Worm (Caenorhabditis elegans) whole organism, young adult: Measurements from ENCODE around the gene alg-2.
A peak's percentile ranks its signal among the peaks of the same experiment; 100 is the strongest.

Experiments used
- B0019.2 ChIP-seq: fragments of 200-800 bp; sonication (Bioruptor generic); conservative IDR thresholded peaks from 2 replicates; pipeline ENCODE4 v1.3.6; 2022; ENCODE audit warnings: missing genetic modification reagents, missing genetic modification characterization, missing compliant biosample characterization
- C06A6.2 ChIP-seq: fragments of 200-800 bp; sonication (Bioruptor generic); conservative IDR thresholded peaks from 2 replicates; pipeline ENCODE4 v1.3.6; 2022; ENCODE audit warnings: missing genetic modification characterization, missing compliant biosample characterization
- F10E7.11 ChIP-seq: sonication (generic microtip); optimal IDR thresholded peaks from 2 replicates; lab custom pipeline; 2017; ENCODE audit warnings: mild to moderate bottlenecking, missing genetic modification characterization, moderate library complexity, missing compliant biosample characterization
- F33H1.4 ChIP-seq: fragments of 200-800 bp; sonication (Bioruptor generic); IDR thresholded peaks from 2 replicates; pipeline ENCODE4 v1.3.6; 2022; ENCODE audit warnings: missing genetic modification reagents, missing genetic modification characterization, missing compliant biosample characterization
- F49E8.2 ChIP-seq: sonication (generic microtip); optimal IDR thresholded peaks from 3 replicates; lab custom pipeline; 2017; ENCODE audit warnings: missing genetic modification characterization, mild to moderate bottlenecking, missing compliant biosample characterization, antibody characterized with exemption, moderate library complexity; ENCODE audit not compliant: insufficient read depth
- Y53F4B.3 ChIP-seq: fragments of 200-800 bp; sonication (Bioruptor generic); IDR thresholded peaks from 2 replicates; pipeline ENCODE4 v1.3.6; 2022; ENCODE audit warnings: missing genetic modification reagents, missing genetic modification characterization, missing compliant biosample characterization
- Y67H2A.10 ChIP-seq: fragments of 200-800 bp; sonication (Bioruptor generic); conservative IDR thresholded peaks from 2 replicates; pipeline ENCODE4 v1.3.6; 2022; ENCODE audit warnings: missing genetic modification reagents, missing genetic modification characterization, missing compliant biosample characterization
- ZK185.1 ChIP-seq: sonication (generic microtip); optimal IDR thresholded peaks from 2 replicates; lab custom pipeline; 2016; ENCODE audit warnings: mild to moderate bottlenecking, missing genetic modification characterization, missing compliant biosample characterization; ENCODE audit not compliant: poor library complexity, severe bottlenecking
- akir-1 ChIP-seq: fragments of 200-800 bp; sonication (Bioruptor generic); optimal IDR thresholded peaks from 2 replicates; lab custom pipeline; 2018; ENCODE audit warnings: mild to moderate bottlenecking, missing genetic modification characterization, moderate library complexity, missing compliant biosample characterization
- attf-3 ChIP-seq: fragments of 200-800 bp; sonication (Bioruptor generic); conservative IDR thresholded peaks from 2 replicates; pipeline ENCODE4 v1.3.6; 2022; ENCODE audit warnings: missing genetic modification reagents, missing genetic modification characterization, missing compliant biosample characterization
- cebp-1 ChIP-seq, 2 experiments: fragments of 200-800 bp in 1 of 2; sonication (Bioruptor generic) in 1 of 2; sonication (generic microtip) in 1 of 2; IDR thresholded peaks in 1 of 2; optimal IDR thresholded peaks in 1 of 2; 2 replicates each; pipeline versions ENCODE4 v1.3.6 to Lab custom; 2017 to 2022; ENCODE audit warnings: missing compliant biosample characterization in 2 of 2, missing genetic modification characterization in 2 of 2, mild to moderate bottlenecking in 1 of 2, missing genetic modification reagents in 1 of 2, moderate library complexity in 1 of 2
- ceh-100 ChIP-seq: fragments of 200-800 bp; sonication (Bioruptor generic); IDR thresholded peaks from 2 replicates; pipeline ENCODE4 v1.3.6; 2022; ENCODE audit warnings: missing genetic modification reagents, missing genetic modification characterization, missing compliant biosample characterization
- ceh-91 ChIP-seq: fragments of 200-800 bp; sonication (Bioruptor generic); IDR thresholded peaks from 2 replicates; pipeline ENCODE4 v1.3.6; 2022; ENCODE audit warnings: missing genetic modification reagents, missing genetic modification characterization, missing compliant biosample characterization
- chd-7 ChIP-seq: sonication (generic microtip); optimal IDR thresholded peaks from 2 replicates; lab custom pipeline; 2016; ENCODE audit warnings: mild to moderate bottlenecking, missing genetic modification characterization, moderate library complexity, missing compliant biosample characterization
- efl-1 ChIP-seq: fragments of 150-350 bp; optimal IDR thresholded peaks from 2 replicates; lab custom pipeline; 2014; ENCODE audit warnings: missing biosample characterization, missing genetic modification reagents, missing genetic modification characterization
- gei-17 ChIP-seq: fragments of 200-800 bp; sonication (Bioruptor generic); optimal IDR thresholded peaks from 2 replicates; lab custom pipeline; 2018; ENCODE audit warnings: mild to moderate bottlenecking, missing genetic modification characterization, missing compliant biosample characterization
- hsf-1 ChIP-seq: fragments of 200-800 bp; sonication (Bioruptor generic); IDR thresholded peaks from 2 replicates; pipeline ENCODE4 v1.3.6; 2022; ENCODE audit warnings: missing genetic modification reagents, missing genetic modification characterization, missing compliant biosample characterization
- lag-1 ChIP-seq: fragments of 200-800 bp; sonication (Bioruptor generic); IDR thresholded peaks from 2 replicates; pipeline ENCODE4 v1.3.6; 2022; ENCODE audit warnings: missing genetic modification reagents, missing genetic modification characterization, missing compliant biosample characterization
- lir-1 ChIP-seq: fragments of 200-800 bp; sonication (Bioruptor generic); conservative IDR thresholded peaks from 2 replicates; pipeline ENCODE4 v1.3.6; 2022; ENCODE audit warnings: missing genetic modification reagents, missing genetic modification characterization, missing compliant biosample characterization
- madf-6 ChIP-seq: fragments of 200-800 bp; sonication (Bioruptor generic); IDR thresholded peaks from 2 replicates; pipeline ENCODE4 v1.3.6; 2022; ENCODE audit warnings: missing genetic modification reagents, missing genetic modification characterization, missing compliant biosample characterization
- mcd-1 ChIP-seq: fragments of 200-800 bp; sonication (Bioruptor generic); IDR thresholded peaks from 2 replicates; pipeline ENCODE4 v1.3.6; 2022; ENCODE audit warnings: missing genetic modification reagents, missing genetic modification characterization, missing compliant biosample characterization
- nfyb-1 ChIP-seq: fragments of 200-800 bp; sonication (Bioruptor generic); IDR thresholded peaks from 2 replicates; pipeline ENCODE4 v1.3.6; 2022; ENCODE audit warnings: missing genetic modification reagents, missing genetic modification characterization, missing compliant biosample characterization
- rec-8 ChIP-seq, 2 experiments: sonication (generic microtip); optimal IDR thresholded peaks; 2 replicates each; lab custom pipeline; 2016; ENCODE audit warnings: mild to moderate bottlenecking in 2 of 2, missing genetic modification characterization in 2 of 2, missing genetic modification reagents in 2 of 2, missing genotype in 2 of 2, missing biosample characterization in 1 of 2, missing compliant biosample characterization in 1 of 2, moderate library complexity in 1 of 2
- rpc-1 ChIP-seq, 2 experiments: fragments of 150-350 bp in 1 of 2; sonication (generic microtip) in 1 of 2; optimal IDR thresholded peaks; 2 replicates each; lab custom pipeline; 2014 to 2018; ENCODE audit warnings: missing biosample characterization in 1 of 2, missing genetic modification characterization in 1 of 2, missing genetic modification reagents in 1 of 2, missing genotype in 1 of 2
- sdz-38 ChIP-seq: sonication (generic microtip); optimal IDR thresholded peaks from 2 replicates; lab custom pipeline; 2016; ENCODE audit warnings: missing genotype, missing genetic modification characterization, missing compliant biosample characterization
- snpc-3.4 ChIP-seq: sonication (generic microtip); optimal IDR thresholded peaks from 2 replicates; lab custom pipeline; 2017; ENCODE audit warnings: missing genetic modification characterization, mild to moderate bottlenecking, missing compliant biosample characterization, antibody characterized with exemption, moderate library complexity, missing genotype, missing genetic modification reagents
- sptf-2 ChIP-seq: fragments of 200-800 bp; sonication (Bioruptor generic); optimal IDR thresholded peaks from 2 replicates; lab custom pipeline; 2018; ENCODE audit warnings: mild to moderate bottlenecking, missing genetic modification characterization, missing compliant biosample characterization
- tbp1 ChIP-seq: fragments of 200-800 bp; sonication (Bioruptor generic); optimal IDR thresholded peaks from 2 replicates; lab custom pipeline; 2018; ENCODE audit warnings: mild to moderate bottlenecking, missing genetic modification characterization, missing compliant biosample characterization
- unc-62 ChIP-seq: fragments of 150-350 bp; optimal IDR thresholded peaks from 2 replicates; lab custom pipeline; 2014; ENCODE audit warnings: missing biosample characterization, missing genetic modification reagents, missing genetic modification characterization
- ztf-18 ChIP-seq: sonication (generic microtip); optimal IDR thresholded peaks from 2 replicates; lab custom pipeline; 2016; ENCODE audit warnings: missing genotype, mild to moderate bottlenecking, missing genetic modification characterization, missing compliant biosample characterization
- ztf-3 ChIP-seq: fragments of 200-800 bp; sonication (Bioruptor generic); optimal IDR thresholded peaks from 2 replicates; lab custom pipeline; 2018; ENCODE audit warnings: mild to moderate bottlenecking, missing genetic modification characterization, missing compliant biosample characterization

alg-2 gene

ce11 chrII:905335-905734 is 32.3 kb downstream of the alg-2 start (continued):
- no peak for TF ChIP-seq unc-62 (GFP tag; lab: Kevin White, UChicago)
- TF ChIP-seq, all 124 proteins: peak for 3

ce11 chrII:909554-909953 is 36.5 kb downstream of the alg-2 start, which contains the start of the genes fbxc-24 and fbxc-27:
TSS of gene fbxc-24 (minus strand) at chrII:909654.
TSS of gene fbxc-27 (plus strand) at chrII:909769.
- TF ChIP-seq gei-17 (GFP tag; lab: Kevin White, UChicago) (no peak), sptf-2 (GFP tag; lab: Kevin White, UChicago) (no peak), attf-3 (GFP tag; lab: Robert Waterston, UW) (no peak), lir-1 (GFP tag; lab: Robert Waterston, UW) (no peak), tbp1 (GFP tag; lab: Kevin White, UChicago) (no peak), C06A6.2 (no peak), F33H1.4 (GFP tag; lab: Robert Waterston, UW) (no peak), Y53F4B.3 (GFP tag; lab: Robert Waterston, UW) (no peak), efl-1 (no peak), rpc-1 (optimal IDR thresholded peaks at IDR 0.05; lab: Kevin White, UChicago) (no peak), rpc-1 (tag; optimal IDR thresholded peaks at IDR 0.05; lab: Kevin White, UChicago) (no peak), ceh-100 (GFP tag; lab: Robert Waterston, UW) (no peak), ZK185.1 (tag; lab: Kevin White, UChicago) (no peak), ztf-3 (GFP tag; lab: Kevin White, UChicago) (no peak), ztf-18 (tag; lab: Kevin White, UChicago) (no peak), Y67H2A.10 (GFP tag; lab: Robert Waterston, UW) (no peak), F49E8.2 (tag; lab: Kevin White, UChicago) (no peak), snpc-3.4 (tag; lab: Kevin White, UChicago) (no peak), cebp-1 (GFP tag; IDR thresholded peaks at IDR 0.05; lab: Robert Waterston, UW) (no peak), cebp-1 (tag; optimal IDR thresholded peaks at IDR 0.05; lab: Kevin White, UChicago) (no peak), rec-8 (tag; optimal IDR thresholded peaks at IDR 0.05; lab: Kevin White, UChicago) (no peak)

- TF ChIP-seq ceh-91 (no peak), akir-1 (GFP tag; lab: Kevin White, UChicago) (no peak), nfyb-1 (GFP tag; lab: Robert Waterston, UW) (no peak), chd-7 (tag; lab: Kevin White, UChicago) (no peak), lag-1 (GFP tag; lab: Robert Waterston, UW) (no peak), sptf-2 (GFP tag; lab: Kevin White, UChicago) (no peak), cebp-1 (GFP tag; IDR thresholded peaks at IDR 0.05; lab: Robert Waterston, UW) (no peak), cebp-1 (tag; optimal IDR thresholded peaks at IDR 0.05; lab: Kevin White, UChicago) (no peak), madf-6 (GFP tag; lab: Robert Waterston, UW) (no peak), F10E7.11 (tag; lab: Kevin White, UChicago) (no peak), B0019.2 (GFP tag; lab: Robert Waterston, UW) (no peak), hsf-1 (GFP tag; lab: Robert Waterston, UW) (no peak)
Observed at ce11 chrII:911680-912079, 38.7 kb downstream of the alg-2 start, which contains the start of gene fbxc-31. TSS of gene fbxc-31 (plus strand) at chrII:911980.

ce11 chrII:913222-913722 is 40.3 kb downstream of the alg-2 start, which contains the start of gene fbxc-33:
TSS of gene fbxc-33 (plus strand) at chrII:913672.
- peak; percentile 75 for TF ChIP-seq mcd-1 (GFP tag; lab: Robert Waterston, UW)
- no peak for TF ChIP-seq sdz-38 (tag; lab: Kevin White, UChicago)
